Worm (Caenorhabditis elegans) whole organism, young adult: ENCODE data around the gene nhr-210.

Experiments used
- B0336.3 ChIP-seq: fragments of 200-800 bp; sonication (Bioruptor generic); IDR thresholded peaks from 2 replicates; pipeline ENCODE4 v1.3.6; 2022; ENCODE audit warnings: missing genetic modification characterization, missing compliant biosample characterization
- C06A6.2 ChIP-seq: fragments of 200-800 bp; sonication (Bioruptor generic); conservative IDR thresholded peaks from 2 replicates; pipeline ENCODE4 v1.3.6; 2022; ENCODE audit warnings: missing genetic modification characterization, missing compliant biosample characterization
- D2030.7 ChIP-seq: fragments of 200-800 bp; sonication (Bioruptor generic); IDR thresholded peaks from 2 replicates; pipeline ENCODE4 v1.3.6; 2022; ENCODE audit warnings: missing genetic modification reagents, missing genetic modification characterization, missing compliant biosample characterization
- F10E7.11 ChIP-seq: sonication (generic microtip); optimal IDR thresholded peaks from 2 replicates; lab custom pipeline; 2017; ENCODE audit warnings: mild to moderate bottlenecking, missing genetic modification characterization, moderate library complexity, missing compliant biosample characterization
- F22D6.2 ChIP-seq: sonication (generic microtip); optimal IDR thresholded peaks from 2 replicates; lab custom pipeline; 2016; ENCODE audit warnings: mild to moderate bottlenecking, missing genetic modification characterization, missing compliant biosample characterization
- F37B4.10 ChIP-seq: fragments of 200-800 bp; sonication (Bioruptor generic); IDR thresholded peaks from 2 replicates; pipeline ENCODE4 v1.3.6; 2022; ENCODE audit warnings: missing genetic modification characterization, missing compliant biosample characterization
- F39B2.1 ChIP-seq: fragments of 200-800 bp; sonication (Bioruptor generic); IDR thresholded peaks from 2 replicates; pipeline ENCODE4 v1.3.6; 2022; ENCODE audit warnings: missing genetic modification reagents, missing genetic modification characterization, missing compliant biosample characterization
- F49E8.2 ChIP-seq: sonication (generic microtip); optimal IDR thresholded peaks from 3 replicates; lab custom pipeline; 2017; ENCODE audit warnings: missing genetic modification characterization, mild to moderate bottlenecking, missing compliant biosample characterization, antibody characterized with exemption, moderate library complexity; ENCODE audit not compliant: insufficient read depth
- F57C9.4 ChIP-seq: sonication (generic microtip); optimal IDR thresholded peaks from 2 replicates; lab custom pipeline; 2017; ENCODE audit warnings: mild to moderate bottlenecking, missing genetic modification characterization, missing compliant biosample characterization
- K11D2.4 ChIP-seq: fragments of 200-800 bp; sonication (Bioruptor generic); IDR thresholded peaks from 2 replicates; pipeline ENCODE4 v1.3.6; 2022; ENCODE audit warnings: missing genetic modification reagents, missing genetic modification characterization, missing compliant biosample characterization
- T07F8.4 ChIP-seq: sonication (generic microtip); optimal IDR thresholded peaks from 2 replicates; lab custom pipeline; 2016; ENCODE audit warnings: mild to moderate bottlenecking, missing genetic modification characterization, moderate library complexity, missing compliant biosample characterization
- ZK185.1 ChIP-seq: sonication (generic microtip); optimal IDR thresholded peaks from 2 replicates; lab custom pipeline; 2016; ENCODE audit warnings: mild to moderate bottlenecking, missing genetic modification characterization, missing compliant biosample characterization; ENCODE audit not compliant: poor library complexity, severe bottlenecking
- attf-3 ChIP-seq: fragments of 200-800 bp; sonication (Bioruptor generic); conservative IDR thresholded peaks from 2 replicates; pipeline ENCODE4 v1.3.6; 2022; ENCODE audit warnings: missing genetic modification reagents, missing genetic modification characterization, missing compliant biosample characterization
- cebp-2 ChIP-seq: fragments of 200-800 bp; sonication (Bioruptor generic); IDR thresholded peaks from 2 replicates; pipeline ENCODE4 v1.3.6; 2022; ENCODE audit warnings: missing genetic modification characterization, missing compliant biosample characterization
- ceh-79 ChIP-seq: sonication (generic microtip); optimal IDR thresholded peaks from 2 replicates; lab custom pipeline; 2017; ENCODE audit warnings: mild to moderate bottlenecking, missing genetic modification characterization, missing compliant biosample characterization
- die-1 ChIP-seq: sonication (generic microtip); optimal IDR thresholded peaks from 2 replicates; lab custom pipeline; 2016; ENCODE audit warnings: missing genotype, mild to moderate bottlenecking, missing genetic modification characterization, missing compliant biosample characterization
- dpff-1 ChIP-seq: sonication (generic microtip); optimal IDR thresholded peaks from 2 replicates; lab custom pipeline; 2017; ENCODE audit warnings: mild to moderate bottlenecking, missing genetic modification characterization, missing compliant biosample characterization
- egl-18 ChIP-seq: fragments of 200-800 bp; sonication (Bioruptor generic); IDR thresholded peaks from 2 replicates; pipeline ENCODE4 v1.3.6; 2022; ENCODE audit warnings: missing genetic modification reagents, missing genetic modification characterization, missing compliant biosample characterization
- him-1 ChIP-seq: sonication (generic microtip); optimal IDR thresholded peaks from 2 replicates; lab custom pipeline; 2016; ENCODE audit warnings: missing genotype, missing genetic modification reagents, missing genetic modification characterization, missing compliant biosample characterization
- hlh-12 ChIP-seq: sonication (generic microtip); optimal IDR thresholded peaks from 2 replicates; lab custom pipeline; 2016; ENCODE audit warnings: missing genetic modification characterization, missing compliant biosample characterization
- hlh-26 ChIP-seq: fragments of 200-800 bp; sonication (Bioruptor generic); conservative IDR thresholded peaks from 2 replicates; pipeline ENCODE4 v1.3.6; 2022; ENCODE audit warnings: missing genetic modification reagents, missing genetic modification characterization, missing compliant biosample characterization
- hrde-1 ChIP-seq: sonication (generic microtip); optimal IDR thresholded peaks from 2 replicates; lab custom pipeline; 2016; ENCODE audit warnings: missing genetic modification characterization, mild to moderate bottlenecking, missing compliant biosample characterization, moderate library complexity, missing genotype, missing genetic modification reagents, borderline replicate concordance
- let-607 ChIP-seq, 2 experiments: fragments of 200-800 bp in 1 of 2; sonication (Bioruptor generic) in 1 of 2; sonication (generic microtip) in 1 of 2; optimal IDR thresholded peaks; 2 replicates each; lab custom pipeline; 2016 to 2018; ENCODE audit warnings: mild to moderate bottlenecking in 2 of 2, missing compliant biosample characterization in 2 of 2, missing genetic modification characterization in 2 of 2, moderate library complexity in 2 of 2, missing genotype in 1 of 2
- lir-1 ChIP-seq: fragments of 200-800 bp; sonication (Bioruptor generic); conservative IDR thresholded peaks from 2 replicates; pipeline ENCODE4 v1.3.6; 2022; ENCODE audit warnings: missing genetic modification reagents, missing genetic modification characterization, missing compliant biosample characterization
- madf-10 ChIP-seq: sonication (generic microtip); optimal IDR thresholded peaks from 2 replicates; lab custom pipeline; 2016; ENCODE audit warnings: mild to moderate bottlenecking, missing genetic modification characterization, missing compliant biosample characterization
- madf-3 ChIP-seq: fragments of 200-800 bp; sonication (Bioruptor generic); IDR thresholded peaks from 2 replicates; pipeline ENCODE4 v1.3.6; 2022; ENCODE audit warnings: missing genetic modification reagents, missing genetic modification characterization, missing compliant biosample characterization
- madf-8 ChIP-seq: fragments of 200-800 bp; sonication (Bioruptor generic); conservative IDR thresholded peaks from 2 replicates; pipeline ENCODE4 v1.3.6; 2022; ENCODE audit warnings: missing genetic modification reagents, missing genetic modification characterization, missing compliant biosample characterization
- nfya-1 ChIP-seq: sonication (generic microtip); optimal IDR thresholded peaks from 2 replicates; lab custom pipeline; 2017; ENCODE audit warnings: antibody characterized with exemption, missing compliant biosample characterization, missing genetic modification characterization, borderline replicate concordance; ENCODE audit not compliant: insufficient read depth
- pha-4 ChIP-seq: fragments of 150-350 bp; sonication (generic microtip); optimal IDR thresholded peaks from 2 replicates; lab custom pipeline; 2014; ENCODE audit warnings: missing biosample characterization, missing genetic modification reagents, missing genetic modification characterization
- snpc-3.4 ChIP-seq: sonication (generic microtip); optimal IDR thresholded peaks from 2 replicates; lab custom pipeline; 2017; ENCODE audit warnings: missing genetic modification characterization, mild to moderate bottlenecking, missing compliant biosample characterization, antibody characterized with exemption, moderate library complexity, missing genotype, missing genetic modification reagents
- snpc-4 ChIP-seq, 5 experiments: fragments of 150-350 bp in 1 of 5; sonication (generic microtip) in 4 of 5; optimal IDR thresholded peaks; 2 replicates each; lab custom pipeline; 2014 to 2018; ENCODE audit warnings: missing genetic modification characterization in 5 of 5, missing biosample characterization in 3 of 5, antibody characterized with exemption in 2 of 5, mild to moderate bottlenecking in 2 of 5, missing compliant biosample characterization in 2 of 5, missing genotype in 2 of 5, moderate library complexity in 2 of 5, missing genetic modification reagents in 1 of 5
- sptf-2 ChIP-seq: fragments of 200-800 bp; sonication (Bioruptor generic); optimal IDR thresholded peaks from 2 replicates; lab custom pipeline; 2018; ENCODE audit warnings: mild to moderate bottlenecking, missing genetic modification characterization, missing compliant biosample characterization
- tbx-9 ChIP-seq: sonication (generic microtip); optimal IDR thresholded peaks from 2 replicates; lab custom pipeline; 2016; ENCODE audit warnings: borderline replicate concordance, missing genetic modification characterization, inconsistent platforms, missing compliant biosample characterization
- unc-130 ChIP-seq: sonication (generic microtip); optimal IDR thresholded peaks from 2 replicates; lab custom pipeline; 2016; ENCODE audit warnings: missing genetic modification reagents, missing genetic modification characterization, missing compliant biosample characterization
- zfh-2 ChIP-seq: fragments of 200-800 bp; sonication (Bioruptor generic); conservative IDR thresholded peaks from 2 replicates; pipeline ENCODE4 v1.3.6; 2022; ENCODE audit warnings: missing genetic modification reagents, missing genetic modification characterization, missing compliant biosample characterization
- ztf-18 ChIP-seq: sonication (generic microtip); optimal IDR thresholded peaks from 2 replicates; lab custom pipeline; 2016; ENCODE audit warnings: missing genotype, mild to moderate bottlenecking, missing genetic modification characterization, missing compliant biosample characterization
- ztf-22 ChIP-seq: fragments of 200-800 bp; sonication (Bioruptor generic); optimal IDR thresholded peaks from 2 replicates; lab custom pipeline; 2018; ENCODE audit warnings: mild to moderate bottlenecking, missing genetic modification characterization, moderate library complexity, missing compliant biosample characterization

nhr-210 gene

ce11 chrV:502803-503273, 16.5 kb downstream of the nhr-210 start, which contains the start of gene T01G6.10:
Gene T01G6.10, minus strand, starts transcription at chrV:503223.
- TF ChIP-seq madf-3 (GFP tag; lab: Robert Waterston, UW) (no peak), ztf-18 (tag; lab: Kevin White, UChicago) (no peak), F49E8.2 (tag; lab: Kevin White, UChicago) (no peak), T07F8.4 (tag; lab: Kevin White, UChicago) (no peak), ZK185.1 (no peak), sptf-2 (no peak), F10E7.11 (no peak)

ce11 chrV:501230-501629, 18.1 kb downstream of the nhr-210 start, which contains the start of gene str-256:
Gene str-256, minus strand, starts transcription at chrV:501330.
- no peak for TF ChIP-seq nfya-1 (tag; lab: Kevin White, UChicago)
- TF ChIP-seq dpff-1 (tag; lab: Kevin White, UChicago), result no peak
- no peak for TF ChIP-seq F39B2.1 (GFP tag; lab: Robert Waterston, UW)
- TF ChIP-seq hlh-26, result no peak
- TF ChIP-seq hrde-1 (tag; lab: Kevin White, UChicago), result no peak
- no peak for TF ChIP-seq ZK185.1
- no peak for TF ChIP-seq attf-3 (GFP tag; lab: Robert Waterston, UW)
- TF ChIP-seq F37B4.10 (GFP tag; lab: Robert Waterston, UW), result no peak
- TF ChIP-seq ztf-22, result no peak
- no peak for TF ChIP-seq K11D2.4 (GFP tag; lab: Robert Waterston, UW)
- no peak for TF ChIP-seq D2030.7
- TF ChIP-seq, all 124 proteins: peak for 0

ce11 chrV:500535-500934, 18.8 kb downstream of the nhr-210 start:
- no peak for TF ChIP-seq snpc-4 (GFP tag; optimal IDR thresholded peaks at IDR 0.05; lab: Kevin White, UChicago)
- TF ChIP-seq snpc-4 (tag; optimal IDR thresholded peaks at IDR 0.05; lab: Kevin White, UChicago), result peak in 1 of 4 experiments; percentile 1
- peak; percentile 73 for TF ChIP-seq zfh-2 (GFP tag; lab: Robert Waterston, UW)
- no peak for TF ChIP-seq cebp-2 (GFP tag; lab: Robert Waterston, UW)
- TF ChIP-seq F10E7.11, result no peak
- no peak for TF ChIP-seq egl-18 (GFP tag; lab: Robert Waterston, UW)

ce11 chrV:497399-497798, 21.9 kb downstream of the nhr-210 start, which contains the start of gene T01G6.1:
Gene T01G6.1, plus strand, starts transcription at chrV:497699.
- TF ChIP-seq him-1 (tag; lab: Kevin White, UChicago), result no peak
- no peak for TF ChIP-seq pha-4
- TF ChIP-seq hlh-12 (tag; lab: Kevin White, UChicago), result no peak
- no peak for TF ChIP-seq snpc-4 (GFP tag; optimal IDR thresholded peaks at IDR 0.05; lab: Kevin White, UChicago)
- TF ChIP-seq snpc-4 (tag; optimal IDR thresholded peaks at IDR 0.05; lab: Kevin White, UChicago), result no peak
- no peak for TF ChIP-seq nfya-1 (tag; lab: Kevin White, UChicago)
- no peak for TF ChIP-seq unc-130 (GFP tag; lab: Kevin White, UChicago)
- no peak for TF ChIP-seq tbx-9 (tag; lab: Kevin White, UChicago)
- no peak for TF ChIP-seq ceh-79 (tag; lab: Kevin White, UChicago)
- TF ChIP-seq F57C9.4 (tag; lab: Kevin White, UChicago), result no peak
- no peak for TF ChIP-seq madf-8 (GFP tag; lab: Robert Waterston, UW)
- TF ChIP-seq let-607 (tag; optimal IDR thresholded peaks at IDR 0.05; lab: Kevin White, UChicago), result no peak
- TF ChIP-seq C06A6.2 (GFP tag; lab: Robert Waterston, UW), result no peak
- TF ChIP-seq hrde-1 (tag; lab: Kevin White, UChicago), result no peak
- TF ChIP-seq die-1, result no peak
- TF ChIP-seq lir-1 (GFP tag; lab: Robert Waterston, UW), result no peak
- no peak for TF ChIP-seq madf-10 (tag; lab: Kevin White, UChicago)
- no peak for TF ChIP-seq snpc-3.4
- TF ChIP-seq F22D6.2 (tag; lab: Kevin White, UChicago), result no peak
- TF ChIP-seq B0336.3 (GFP tag; lab: Robert Waterston, UW), result no peak
